Fruit fly (Drosophila melanogaster) whole organism, prepupa: ENCODE measurements around the gene wisp.

Experiments used
- Blimp-1 ChIP-seq: fragments of 200-800 bp; sonication (Bioruptor generic); optimal IDR thresholded peaks from 3 replicates; lab custom pipeline; 2017; ENCODE audit warnings: missing biosample characterization, missing genetic modification characterization, mild to moderate bottlenecking, moderate library complexity, missing genetic modification reagents
- CG10669 ChIP-seq: fragments of 200-800 bp; sonication (Bioruptor generic); optimal IDR thresholded peaks from 3 replicates; lab custom pipeline; 2018; ENCODE audit warnings: missing biosample characterization, mild to moderate bottlenecking, missing genetic modification characterization, moderate library complexity
- CG11294 ChIP-seq: fragments of 200-800 bp; sonication (Bioruptor generic); IDR thresholded peaks from 2 replicates; pipeline ENCODE4 v1.3.6; 2022; ENCODE audit warnings: missing biosample characterization, missing genetic modification characterization
- CG15336 ChIP-seq: fragments of 200-800 bp; sonication (Bioruptor generic); IDR thresholded peaks from 2 replicates; pipeline ENCODE4 v1.3.6; 2022; ENCODE audit warnings: missing biosample characterization, missing genetic modification characterization
- CG1621 ChIP-seq: fragments of 200-800 bp; sonication (Bioruptor generic); optimal IDR thresholded peaks from 3 replicates; lab custom pipeline; 2018; ENCODE audit warnings: missing biosample characterization, mild to moderate bottlenecking, missing genetic modification characterization
- CG16779 ChIP-seq: fragments of 200-800 bp; sonication (Bioruptor generic); optimal IDR thresholded peaks from 3 replicates; lab custom pipeline; 2017; ENCODE audit warnings: missing biosample characterization, mild to moderate bottlenecking, missing genetic modification characterization
- CG3032 ChIP-seq: fragments of 200-800 bp; optimal IDR thresholded peaks from 2 replicates; lab custom pipeline; 2019; ENCODE audit warnings: missing biosample characterization, mild to moderate bottlenecking, missing genetic modification characterization, moderate library complexity
- CG31627 ChIP-seq: fragments of 200-800 bp; sonication (Bioruptor generic); optimal IDR thresholded peaks from 3 replicates; lab custom pipeline; 2016; ENCODE audit warnings: missing biosample characterization, missing genetic modification characterization
- CG32006 ChIP-seq: fragments of 200-800 bp; sonication (Bioruptor generic); optimal IDR thresholded peaks from 3 replicates; lab custom pipeline; 2017; ENCODE audit warnings: missing biosample characterization, mild to moderate bottlenecking, missing genetic modification characterization
- CG34406 ChIP-seq: fragments of 200-800 bp; sonication (Bioruptor generic); optimal IDR thresholded peaks from 3 replicates; lab custom pipeline; 2016; ENCODE audit warnings: missing biosample characterization, missing genetic modification characterization
- CG3919 ChIP-seq: fragments of 200-800 bp; sonication (Bioruptor generic); optimal IDR thresholded peaks from 3 replicates; lab custom pipeline; 2016; ENCODE audit warnings: missing biosample characterization, missing genetic modification characterization
- CG4318 ChIP-seq: fragments of 200-800 bp; sonication (Bioruptor generic); optimal IDR thresholded peaks from 3 replicates; lab custom pipeline; 2017; ENCODE audit warnings: missing biosample characterization, mild to moderate bottlenecking, missing genetic modification characterization
- CG6163 ChIP-seq: fragments of 200-800 bp; sonication (Bioruptor generic); IDR thresholded peaks from 3 replicates; pipeline ENCODE4 v1.3.6; 2022; ENCODE audit warnings: missing biosample characterization, missing genetic modification characterization
- CG6276 ChIP-seq: fragments of 200-800 bp; sonication (Bioruptor generic); optimal IDR thresholded peaks from 2 replicates; lab custom pipeline; 2017; ENCODE audit warnings: missing biosample characterization, mild to moderate bottlenecking, missing genetic modification characterization
- CG6792 ChIP-seq: fragments of 200-800 bp; sonication (Bioruptor generic); optimal IDR thresholded peaks from 3 replicates; lab custom pipeline; 2016; ENCODE audit warnings: missing biosample characterization, missing genetic modification characterization
- CG6808 ChIP-seq: fragments of 200-800 bp; sonication (Bioruptor generic); optimal IDR thresholded peaks from 3 replicates; lab custom pipeline; 2017; ENCODE audit warnings: missing biosample characterization, missing genetic modification characterization, mild to moderate bottlenecking, moderate library complexity, missing genetic modification reagents
- CG6854 ChIP-seq: fragments of 200-800 bp; sonication (Bioruptor generic); optimal IDR thresholded peaks from 2 replicates; lab custom pipeline; 2017; ENCODE audit warnings: missing biosample characterization, mild to moderate bottlenecking, missing genetic modification characterization
- CG7368 ChIP-seq: fragments of 200-800 bp; sonication (Bioruptor generic); optimal IDR thresholded peaks from 3 replicates; lab custom pipeline; 2016; ENCODE audit warnings: missing biosample characterization, missing genetic modification characterization
- CG8119 ChIP-seq: fragments of 200-800 bp; sonication (Bioruptor generic); IDR thresholded peaks from 3 replicates; pipeline ENCODE4 v1.3.6; 2022; ENCODE audit warnings: missing biosample characterization, missing genetic modification characterization
- CG8319 ChIP-seq: fragments of 200-800 bp; sonication (Bioruptor generic); optimal IDR thresholded peaks from 3 replicates; lab custom pipeline; 2016; ENCODE audit warnings: missing biosample characterization, missing genetic modification characterization
- CG8632 ChIP-seq: fragments of 200-800 bp; sonication (Bioruptor generic); optimal IDR thresholded peaks from 3 replicates; lab custom pipeline; 2016; ENCODE audit warnings: missing biosample characterization, missing genetic modification characterization
- CG9139 ChIP-seq: fragments of 200-800 bp; sonication (Bioruptor generic); optimal IDR thresholded peaks from 3 replicates; lab custom pipeline; 2017; ENCODE audit warnings: missing biosample characterization, mild to moderate bottlenecking, missing genetic modification characterization
- Eip75B ChIP-seq: fragments of 200-800 bp; sonication (Bioruptor generic); optimal IDR thresholded peaks from 3 replicates; lab custom pipeline; 2016; ENCODE audit warnings: missing biosample characterization, missing genetic modification characterization
- Eip93F ChIP-seq: fragments of 200-800 bp; sonication (Bioruptor generic); optimal IDR thresholded peaks from 2 replicates; lab custom pipeline; 2016; ENCODE audit warnings: missing biosample characterization, mild to moderate bottlenecking, missing genetic modification characterization
- Ets21C ChIP-seq: fragments of 200-800 bp; sonication (Bioruptor generic); optimal IDR thresholded peaks from 3 replicates; lab custom pipeline; 2016; ENCODE audit warnings: missing biosample characterization, missing genetic modification characterization
- Ets96B ChIP-seq: fragments of 200-800 bp; optimal IDR thresholded peaks from 2 replicates; lab custom pipeline; 2019; ENCODE audit warnings: missing biosample characterization, mild to moderate bottlenecking, missing genetic modification characterization, moderate library complexity
- Gug ChIP-seq: fragments of 200-800 bp; sonication (Bioruptor generic); IDR thresholded peaks from 2 replicates; pipeline ENCODE4 v1.3.6; 2022; ENCODE audit warnings: missing biosample characterization, missing genetic modification characterization
- Hr38 ChIP-seq: sonication (Bioruptor generic); optimal IDR thresholded peaks from 2 replicates; lab custom pipeline; 2016; ENCODE audit warnings: missing biosample characterization, missing genetic modification characterization
- Hr4 ChIP-seq: fragments of 200-800 bp; sonication (Bioruptor generic); optimal IDR thresholded peaks from 3 replicates; lab custom pipeline; 2016; ENCODE audit warnings: missing biosample characterization, missing genetic modification characterization
- Lpt ChIP-seq: fragments of 200-800 bp; sonication (Bioruptor generic); optimal IDR thresholded peaks from 3 replicates; lab custom pipeline; 2016; ENCODE audit warnings: missing biosample characterization, missing genetic modification characterization
- Met ChIP-seq: fragments of 200-800 bp; sonication (Bioruptor generic); optimal IDR thresholded peaks from 3 replicates; lab custom pipeline; 2016; ENCODE audit warnings: missing biosample characterization, missing genetic modification characterization
- OdsH ChIP-seq: fragments of 200-800 bp; sonication (Bioruptor generic); optimal IDR thresholded peaks from 3 replicates; lab custom pipeline; 2016; ENCODE audit warnings: missing biosample characterization, missing genetic modification characterization
- Smox ChIP-seq: fragments of 200-800 bp; sonication (Bioruptor generic); optimal IDR thresholded peaks from 3 replicates; lab custom pipeline; 2016; ENCODE audit warnings: missing biosample characterization, missing genetic modification characterization
- Sox102F ChIP-seq: fragments of 200-800 bp; sonication (Bioruptor generic); optimal IDR thresholded peaks from 2 replicates; lab custom pipeline; 2016; ENCODE audit warnings: missing biosample characterization, mild to moderate bottlenecking, missing genetic modification characterization
- Sox14 ChIP-seq: fragments of 200-800 bp; sonication (Bioruptor generic); optimal IDR thresholded peaks from 3 replicates; lab custom pipeline; 2016; ENCODE audit warnings: missing biosample characterization, missing genetic modification characterization
- Sox15 ChIP-seq: fragments of 200-800 bp; sonication (Bioruptor generic); optimal IDR thresholded peaks from 3 replicates; lab custom pipeline; 2016; ENCODE audit warnings: missing biosample characterization, missing genetic modification characterization
- achi ChIP-seq: fragments of 200-800 bp; sonication (Bioruptor generic); optimal IDR thresholded peaks from 3 replicates; lab custom pipeline; 2016; ENCODE audit warnings: missing biosample characterization, missing genetic modification characterization
- acj6 ChIP-seq: fragments of 200-800 bp; sonication (Bioruptor generic); optimal IDR thresholded peaks from 3 replicates; lab custom pipeline; 2016; ENCODE audit warnings: missing biosample characterization, missing genetic modification characterization
- cyc ChIP-seq: fragments of 200-800 bp; sonication (Bioruptor generic); optimal IDR thresholded peaks from 3 replicates; lab custom pipeline; 2016; ENCODE audit warnings: missing biosample characterization, missing genetic modification characterization
- dac ChIP-seq: fragments of 200-800 bp; sonication (Bioruptor generic); optimal IDR thresholded peaks from 2 replicates; lab custom pipeline; 2017; ENCODE audit warnings: missing biosample characterization, mild to moderate bottlenecking, missing genetic modification characterization
- dsx ChIP-seq: fragments of 200-800 bp; optimal IDR thresholded peaks from 3 replicates; lab custom pipeline; 2019; ENCODE audit warnings: missing biosample characterization, mild to moderate bottlenecking, missing genetic modification characterization, moderate library complexity; ENCODE audit not compliant: poor library complexity, severe bottlenecking
- eg ChIP-seq: fragments of 200-800 bp; sonication (Bioruptor generic); IDR thresholded peaks from 3 replicates; pipeline ENCODE4 v1.3.6; 2022; ENCODE audit warnings: missing biosample characterization, missing genetic modification characterization
- esn ChIP-seq: fragments of 200-800 bp; sonication (Bioruptor generic); optimal IDR thresholded peaks from 2 replicates; lab custom pipeline; 2016; ENCODE audit warnings: missing biosample characterization, mild to moderate bottlenecking, missing genetic modification characterization, moderate library complexity
- fd59A ChIP-seq: fragments of 200-800 bp; sonication (Bioruptor generic); optimal IDR thresholded peaks from 2 replicates; lab custom pipeline; 2017; ENCODE audit warnings: missing biosample characterization, mild to moderate bottlenecking, missing genetic modification characterization, missing genetic modification reagents
- fd85E ChIP-seq: fragments of 200-800 bp; sonication (Bioruptor generic); optimal IDR thresholded peaks from 3 replicates; lab custom pipeline; 2016; ENCODE audit warnings: missing biosample characterization, missing genetic modification characterization
- fkh ChIP-seq: fragments of 200-800 bp; sonication (Bioruptor generic); optimal IDR thresholded peaks from 3 replicates; lab custom pipeline; 2017; ENCODE audit warnings: missing biosample characterization, mild to moderate bottlenecking, missing genetic modification characterization, moderate library complexity
- net ChIP-seq: fragments of 200-800 bp; sonication (Bioruptor generic); optimal IDR thresholded peaks from 3 replicates; lab custom pipeline; 2016; ENCODE audit warnings: missing biosample characterization, missing genetic modification characterization
- pdm3 ChIP-seq: fragments of 200-800 bp; sonication (Bioruptor generic); optimal IDR thresholded peaks from 3 replicates; lab custom pipeline; 2016; ENCODE audit warnings: missing biosample characterization, missing genetic modification characterization
- salr ChIP-seq, 2 experiments: fragments of 200-800 bp; sonication (Bioruptor generic); optimal IDR thresholded peaks; 3 replicates each; lab custom pipeline; 2016 to 2018; ENCODE audit warnings: missing biosample characterization in 2 of 2, missing genetic modification characterization in 2 of 2, mild to moderate bottlenecking in 1 of 2
- spab ChIP-seq: fragments of 200-800 bp; sonication (Bioruptor generic); optimal IDR thresholded peaks from 2 replicates; lab custom pipeline; 2017; ENCODE audit warnings: missing biosample characterization, mild to moderate bottlenecking, missing genetic modification characterization, missing genetic modification reagents
- ss ChIP-seq, 2 experiments: fragments of 200-800 bp; sonication (Bioruptor generic); optimal IDR thresholded peaks; 2 replicates in 1 of 2; 3 replicates in 1 of 2; lab custom pipeline; 2017 to 2018; ENCODE audit warnings: mild to moderate bottlenecking in 2 of 2, missing biosample characterization in 2 of 2, missing genetic modification characterization in 2 of 2, moderate library complexity in 1 of 2
- svp ChIP-seq: fragments of 200-800 bp; sonication (Bioruptor generic); peaks from one replicate; lab custom pipeline; 2016; ENCODE audit warnings: missing biosample characterization, missing genetic modification characterization
- topi ChIP-seq: fragments of 200-800 bp; sonication (Bioruptor generic); optimal IDR thresholded peaks from 3 replicates; lab custom pipeline; 2016; ENCODE audit warnings: missing biosample characterization, missing genetic modification characterization

wisp gene

dm6 chrX:11852310-11852709 is 41.4 kb upstream of the wisp start, which contains the start of gene p24-1:
Gene p24-1 (minus strand): TSS chrX:11852530.
- TF ChIP-seq CG6792 (GFP tag; lab: Kevin White, UChicago) (no peak), Hr38 (GFP tag; lab: Kevin White, UChicago) (no peak), cyc (peak; percentile 49), CG11294 (GFP tag; lab: Robert Waterston, UW) (no peak), CG10669 (GFP tag; lab: Kevin White, UChicago) (no peak), Blimp-1 (no peak), CG3032 (tag; lab: Kevin White, UChicago) (peak; percentile 6), net (GFP tag; lab: Kevin White, UChicago) (no peak), achi (GFP tag; lab: Kevin White, UChicago) (peak; percentile 96), CG6163 (GFP tag; lab: Robert Waterston, UW) (no peak), CG4318 (GFP tag; lab: Kevin White, UChicago) (no peak), Sox15 (GFP tag; lab: Kevin White, UChicago) (no peak), ss (GFP tag; optimal IDR thresholded peaks at IDR 0.05; lab: Kevin White, UChicago) (no peak), CG7368 (no peak), CG15336 (no peak), Ets21C (GFP tag; lab: Kevin White, UChicago) (peak; percentile 1), salr (GFP tag; optimal IDR thresholded peaks at IDR 0.05; lab: Kevin White, UChicago) (no peak), fd85E (GFP tag; lab: Kevin White, UChicago) (no peak), Eip93F (GFP tag; lab: Kevin White, UChicago) (no peak), CG8632 (no peak), OdsH (GFP tag; lab: Kevin White, UChicago) (peak; percentile 9), Ets96B (tag; lab: Kevin White, UChicago) (no peak), CG34406 (GFP tag; lab: Kevin White, UChicago) (no peak), fkh (peak; percentile 65), acj6 (GFP tag; lab: Kevin White, UChicago) (no peak), Gug (GFP tag; lab: Robert Waterston, UW) (no peak), CG6276 (GFP tag; lab: Kevin White, UChicago) (no peak), svp (GFP tag; lab: Kevin White, UChicago) (peak; percentile 72), CG8319 (GFP tag; lab: Kevin White, UChicago) (no peak), CG1621 (tag; lab: Kevin White, UChicago) (peak; percentile 98), Smox (GFP tag; lab: Kevin White, UChicago) (no peak), CG9139 (GFP tag; lab: Kevin White, UChicago) (no peak), CG3919 (peak; percentile 42), CG6808 (GFP tag; lab: Kevin White, UChicago) (no peak), dac (GFP tag; lab: Kevin White, UChicago) (no peak), Eip75B (GFP tag; lab: Kevin White, UChicago) (no peak), Sox102F (GFP tag; lab: Kevin White, UChicago) (no peak), topi (peak; percentile 14), CG6854 (no peak), pdm3 (no peak), CG32006 (no peak), Met (GFP tag; lab: Kevin White, UChicago) (peak; percentile 14), esn (GFP tag; lab: Kevin White, UChicago) (peak; percentile 40), dsx (GFP tag; lab: Kevin White, UChicago) (no peak), CG16779 (tag; lab: Kevin White, UChicago) (no peak), Sox14 (GFP tag; lab: Kevin White, UChicago) (peak; percentile 16), CG31627 (GFP tag; lab: Kevin White, UChicago) (peak; percentile 50), eg (GFP tag; lab: Robert Waterston, UW) (no peak), Lpt (no peak), Hr4 (GFP tag; lab: Kevin White, UChicago) (no peak), spab (GFP tag; lab: Kevin White, UChicago) (no peak), fd59A (GFP tag; lab: Kevin White, UChicago) (no peak), CG8119 (GFP tag; lab: Robert Waterston, UW) (no peak)
